Worm (Caenorhabditis elegans): ENCODE data around the gene Y41C4A.9.
A peak's percentile ranks its signal among the peaks of the same experiment; 100 is the strongest.

The Y41C4A.9 gene

ce11 chrIII:11684770-11685169 lies 33.7 kb downstream of the Y41C4A.9 start:
- TF ChIP-seq elt-2 (tag; optimal IDR thresholded peaks at IDR 0.05) (peak; percentile 84), odd-2 (tag; optimal IDR thresholded peaks at IDR 0.05) (no peak)

ce11 chrIII:11683790-11684189 lies 34.7 kb downstream of the Y41C4A.9 start:
- TF ChIP-seq T23F11.4 (GFP tag; optimal IDR thresholded peaks at IDR 0.05) (no peak), sox-2 (GFP tag; IDR thresholded peaks at IDR 0.05) (no peak), lin-11 (tag; optimal IDR thresholded peaks at IDR 0.05) (no peak), ceh-34 (tag; optimal IDR thresholded peaks at IDR 0.05) (no peak), ceh-45 (GFP tag; IDR thresholded peaks at IDR 0.05) (no peak), nhr-11 (tag; optimal IDR thresholded peaks at IDR 0.05) (no peak), ceh-19 (GFP tag; optimal IDR thresholded peaks at IDR 0.05) (no peak), rnt-1 (tag; optimal IDR thresholded peaks at IDR 0.05) (no peak), sox-4 (tag; optimal IDR thresholded peaks at IDR 0.05) (no peak), gmeb-2 (tag; optimal IDR thresholded peaks at IDR 0.05) (no peak), ceh-9 (tag; optimal IDR thresholded peaks at IDR 0.05) (no peak), hlh-8 (tag; optimal IDR thresholded peaks at IDR 0.05) (no peak), pha-4 (tag; optimal IDR thresholded peaks at IDR 0.05) (no peak), C38D4.7 (GFP tag; optimal IDR thresholded peaks at IDR 0.05) (no peak)

ce11 chrIII:11683038-11683437 lies 35.4 kb downstream of the Y41C4A.9 start:
- TF ChIP-seq K09A11.1 (tag; optimal IDR thresholded peaks at IDR 0.05; ENCODE audit: insufficient read depth) = no peak
- TF ChIP-seq dve-1 (tag; optimal IDR thresholded peaks at IDR 0.05) = no peak
- no peak for TF ChIP-seq ttx-3 (tag; optimal IDR thresholded peaks at IDR 0.05)
- no peak for TF ChIP-seq unc-3 (GFP tag; conservative IDR thresholded peaks at IDR 0.05)
- no peak for TF ChIP-seq unc-3 (tag; optimal IDR thresholded peaks at IDR 0.05)
- TF ChIP-seq T23F11.4 (GFP tag; optimal IDR thresholded peaks at IDR 0.05) = no peak
- TF ChIP-seq syd-9 (tag; optimal IDR thresholded peaks at IDR 0.05) = no peak
- no peak for TF ChIP-seq ceh-48 (tag; optimal IDR thresholded peaks at IDR 0.05)
- no peak for TF ChIP-seq pag-3 (tag; optimal IDR thresholded peaks at IDR 0.05; ENCODE audit: borderline replicate concordance)
- no peak for TF ChIP-seq unc-42 (tag; optimal IDR thresholded peaks at IDR 0.05)
- no peak for TF ChIP-seq zip-5 (tag; optimal IDR thresholded peaks at IDR 0.05)
- TF ChIP-seq sox-2 (GFP tag; IDR thresholded peaks at IDR 0.05) = no peak
- no peak for TF ChIP-seq ceh-18 (tag; optimal IDR thresholded peaks at IDR 0.05)
- TF ChIP-seq pha-2 (tag; optimal IDR thresholded peaks at IDR 0.05) = no peak
- TF ChIP-seq ama-1 (optimal IDR thresholded peaks at IDR 0.05) = no peak
- no peak for TF ChIP-seq rnt-1 (tag; optimal IDR thresholded peaks at IDR 0.05)
- no peak for TF ChIP-seq fkh-6 (tag; optimal IDR thresholded peaks at IDR 0.05)
- no peak for TF ChIP-seq hlh-13 (GFP tag; optimal IDR thresholded peaks at IDR 0.05)
- TF ChIP-seq madf-2 (tag; optimal IDR thresholded peaks at IDR 0.05) = no peak
- TF ChIP-seq ceh-14 (tag; optimal IDR thresholded peaks at IDR 0.05) = no peak
- TF ChIP-seq unc-86 (tag; optimal IDR thresholded peaks at IDR 0.05) = no peak

- TF ChIP-seq unc-42 (tag; optimal IDR thresholded peaks at IDR 0.05) (peak; percentile 91), mec-3 (tag; optimal IDR thresholded peaks at IDR 0.05; ENCODE audit: borderline replicate concordance) (no peak)
Observed at ce11 chrIII:11681461-11682014, 36.9 kb downstream of the Y41C4A.9 start.

DNA sequence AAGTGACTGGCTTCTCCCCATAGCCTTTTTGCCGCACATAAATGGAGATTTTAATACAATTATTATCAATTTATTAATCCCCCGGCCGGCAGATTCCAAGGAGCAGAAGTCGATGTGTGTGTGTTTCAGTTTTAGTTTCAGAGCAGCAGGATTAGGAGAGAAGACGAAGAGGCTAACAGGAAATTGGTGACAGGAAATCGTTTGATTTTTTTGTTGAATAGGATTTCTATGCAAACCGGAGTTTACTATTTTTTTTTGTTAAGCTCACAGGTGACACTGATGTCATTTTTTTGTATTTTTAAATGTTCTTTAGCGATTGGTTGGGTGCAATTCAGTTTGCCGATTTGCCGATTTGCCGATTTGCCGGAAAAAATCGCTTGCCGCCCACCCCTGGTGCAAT lies 37.9 kb downstream of the Y41C4A.9 start:
- TF ChIP-seq nhr-11 (tag; optimal IDR thresholded peaks at IDR 0.05) (no peak), T23F11.4 (GFP tag; optimal IDR thresholded peaks at IDR 0.05) (no peak), ceh-31 (tag; optimal IDR thresholded peaks at IDR 0.05) (no peak), zip-5 (tag; optimal IDR thresholded peaks at IDR 0.05) (no peak), unc-55 (GFP tag; optimal IDR thresholded peaks at IDR 0.05) (no peak), pqm-1 (tag; optimal IDR thresholded peaks at IDR 0.05) (no peak), ref-2 (tag; optimal IDR thresholded peaks at IDR 0.05) (no peak), ceh-14 (tag; optimal IDR thresholded peaks at IDR 0.05) (no peak), ztf-16 (tag; optimal IDR thresholded peaks at IDR 0.05) (no peak), ceh-2 (tag; optimal IDR thresholded peaks at IDR 0.05) (no peak), pat-9 (tag; optimal IDR thresholded peaks at IDR 0.05) (no peak), pros-1 (tag; optimal IDR thresholded peaks at IDR 0.05) (no peak), fax-1 (tag; optimal IDR thresholded peaks at IDR 0.05) (no peak), ceh-30 (tag; optimal IDR thresholded peaks at IDR 0.05) (no peak), elt-4 (tag; optimal IDR thresholded peaks at IDR 0.05) (no peak), F13H6.1 (tag; optimal IDR thresholded peaks at IDR 0.05) (no peak), hlh-15 (tag; optimal IDR thresholded peaks at IDR 0.05) (no peak)

Measured in whole organism, late embryonic.